Worm (Caenorhabditis elegans): ENCODE results near the gene pcm-1.

DNA sequence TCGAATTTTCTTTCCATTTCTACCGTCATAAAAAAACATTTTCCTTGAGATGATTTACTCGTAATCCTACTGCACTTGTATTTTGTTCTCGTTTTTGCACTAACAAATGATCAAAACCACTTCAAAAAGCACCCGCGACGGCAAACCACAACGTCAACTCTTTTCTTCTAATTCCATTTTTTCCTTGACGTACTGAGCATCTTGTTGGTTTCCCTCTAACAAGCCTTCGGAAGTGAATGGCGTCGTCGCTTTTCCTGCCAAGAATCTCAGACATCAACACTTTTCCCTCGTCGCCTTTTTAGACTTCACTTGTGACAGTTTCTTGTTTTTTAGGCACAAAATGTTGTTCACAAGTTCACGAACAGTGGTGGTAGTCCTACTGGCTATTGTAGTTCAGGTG, 51.3 kb downstream of the pcm-1 start, which contains the start of gene C04E6.13:
- TF ChIP-seq blmp-1 (tag; optimal IDR thresholded peaks at IDR 0.05; ENCODE audit: insufficient read depth), result no peak
- no peak for TF ChIP-seq snpc-4 (tag; optimal IDR thresholded peaks at IDR 0.05)
- TF ChIP-seq nhr-237 (tag; optimal IDR thresholded peaks at IDR 0.05), result no peak
- TF ChIP-seq egl-27 (tag; optimal IDR thresholded peaks at IDR 0.05), result no peak
- TF ChIP-seq nhr-21 (tag; optimal IDR thresholded peaks at IDR 0.05), result no peak
- TF ChIP-seq gmeb-1 (tag; optimal IDR thresholded peaks at IDR 0.05), result no peak
- TF ChIP-seq lin-11 (tag; optimal IDR thresholded peaks at IDR 0.05), result no peak
- no peak for TF ChIP-seq fos-1 (tag; optimal IDR thresholded peaks at IDR 0.05)
- no peak for TF ChIP-seq mdl-1 (tag; optimal IDR thresholded peaks at IDR 0.05)
- no peak for TF ChIP-seq nhr-11 (tag; optimal IDR thresholded peaks at IDR 0.05)
